Fruit fly (Drosophila melanogaster) whole organism, embryonic: ENCODE data around the gene SPR.

ENCODE experiments used
- Abd-B ChIP-seq: fragments of 200-800 bp; sonication (Bioruptor generic); optimal IDR thresholded peaks from 2 replicates; lab custom pipeline; 2018; ENCODE audit warnings: missing biosample characterization, mild to moderate bottlenecking, missing genetic modification characterization, moderate library complexity
- Atf-2 ChIP-seq: fragments of 200-800 bp; sonication (Bioruptor generic); optimal IDR thresholded peaks from 2 replicates; lab custom pipeline; 2016; ENCODE audit warnings: missing biosample characterization, missing genetic modification characterization
- CG14860 ChIP-seq: fragments of 200-800 bp; sonication (Bioruptor generic); IDR thresholded peaks from 3 replicates; pipeline ENCODE4 v1.3.6; 2022; ENCODE audit warnings: missing biosample characterization, missing genetic modification characterization; ENCODE audit not compliant: partially characterized antibody
- CG15479 ChIP-seq: fragments of 200-800 bp; sonication (Bioruptor generic); optimal IDR thresholded peaks from 3 replicates; lab custom pipeline; 2019; ENCODE audit warnings: missing biosample characterization, mild to moderate bottlenecking, missing genetic modification characterization, moderate library complexity
- CG1647 ChIP-seq: fragments of 200-800 bp; sonication (Bioruptor generic); optimal IDR thresholded peaks from 3 replicates; lab custom pipeline; 2016; ENCODE audit warnings: missing biosample characterization, missing genetic modification characterization
- CG17186 ChIP-seq: fragments of 200-800 bp; sonication (Bioruptor generic); optimal IDR thresholded peaks from 3 replicates; lab custom pipeline; 2017; ENCODE audit warnings: missing biosample characterization, missing genetic modification reagents, missing genetic modification characterization
- CG17829 ChIP-seq: fragments of 200-800 bp; optimal IDR thresholded peaks from 2 replicates; lab custom pipeline; 2019; ENCODE audit warnings: missing biosample characterization, mild to moderate bottlenecking, missing genetic modification characterization, moderate library complexity
- CG1792 ChIP-seq: fragments of 200-800 bp; sonication (Bioruptor generic); optimal IDR thresholded peaks from 2 replicates; lab custom pipeline; 2016; ENCODE audit warnings: missing biosample characterization, missing genetic modification characterization
- CG18619 ChIP-seq: fragments of 200-800 bp; sonication (Bioruptor generic); optimal IDR thresholded peaks from 3 replicates; lab custom pipeline; 2017; ENCODE audit warnings: missing biosample characterization, mild to moderate bottlenecking, missing genetic modification characterization
- CG18764 ChIP-seq: fragments of 200-800 bp; sonication (Bioruptor generic); optimal IDR thresholded peaks from 3 replicates; lab custom pipeline; 2016; ENCODE audit warnings: missing biosample characterization, missing genetic modification characterization
- CG2116 ChIP-seq: fragments of 200-800 bp; sonication (Bioruptor generic); optimal IDR thresholded peaks from 3 replicates; lab custom pipeline; 2018; ENCODE audit warnings: missing biosample characterization, mild to moderate bottlenecking, missing genetic modification characterization
- CG2120 ChIP-seq: fragments of 200-800 bp; sonication (Bioruptor generic); optimal IDR thresholded peaks from 3 replicates; lab custom pipeline; 2016; ENCODE audit warnings: missing biosample characterization, missing genetic modification characterization
- CG2129 ChIP-seq: fragments of 200-800 bp; sonication (Bioruptor generic); IDR thresholded peaks from 2 replicates; pipeline ENCODE4 v1.3.6; 2022; ENCODE audit warnings: missing biosample characterization, missing genetic modification characterization; ENCODE audit not compliant: partially characterized antibody
- CG3065 ChIP-seq: fragments of 200-800 bp; sonication (Bioruptor generic); optimal IDR thresholded peaks from 2 replicates; lab custom pipeline; 2016; ENCODE audit warnings: missing biosample characterization, missing genetic modification characterization
- CG31441 ChIP-seq: fragments of 200-800 bp; sonication (Bioruptor generic); IDR thresholded peaks from 2 replicates; pipeline ENCODE4 v1.3.6; 2022; ENCODE audit warnings: missing biosample characterization, missing genetic modification characterization
- CG6254 ChIP-seq: fragments of 200-800 bp; sonication (Bioruptor generic); optimal IDR thresholded peaks from 3 replicates; lab custom pipeline; 2017; ENCODE audit warnings: mild to moderate bottlenecking, missing biosample characterization, missing genetic modification reagents, missing genetic modification characterization
- CG7839 ChIP-seq: fragments of 200-800 bp; sonication (Bioruptor generic); optimal IDR thresholded peaks from 3 replicates; lab custom pipeline; 2018; ENCODE audit warnings: missing biosample characterization, mild to moderate bottlenecking, missing genetic modification characterization, moderate library complexity
- CHES-1-like ChIP-seq: fragments of 200-800 bp; sonication (Bioruptor generic); optimal IDR thresholded peaks from 2 replicates; lab custom pipeline; 2016; ENCODE audit warnings: missing biosample characterization, missing genetic modification characterization
- Dad ChIP-seq: fragments of 200-800 bp; sonication (Bioruptor generic); optimal IDR thresholded peaks from 3 replicates; lab custom pipeline; 2016; ENCODE audit warnings: missing biosample characterization, missing genetic modification characterization
- Drgx ChIP-seq: fragments of 200-800 bp; sonication (Bioruptor generic); IDR thresholded peaks from 2 replicates; pipeline ENCODE4 v1.3.6; 2022; ENCODE audit warnings: missing biosample characterization, missing genetic modification characterization
- Eip74EF ChIP-seq, 2 experiments: fragments of 200-800 bp in 1 of 2; fragments of >200 bp in 1 of 2; sonication (Bioruptor generic) in 1 of 2; optimal IDR thresholded peaks; 2 replicates each; lab custom pipeline; 2017 to 2019; ENCODE audit warnings: missing biosample characterization in 2 of 2, missing genetic modification characterization in 2 of 2, mild to moderate bottlenecking in 1 of 2, moderate library complexity in 1 of 2
- Ets97D ChIP-seq: fragments of 200-800 bp; sonication (Bioruptor generic); optimal IDR thresholded peaks from 3 replicates; lab custom pipeline; 2016; ENCODE audit warnings: missing biosample characterization, missing genetic modification characterization
- H15 ChIP-seq: fragments of 200-800 bp; sonication (Bioruptor generic); IDR thresholded peaks from 3 replicates; pipeline ENCODE4 v1.3.6; 2022; ENCODE audit warnings: missing biosample characterization, missing genetic modification characterization
- Hr3 ChIP-seq: fragments of 200-800 bp; sonication (Bioruptor generic); optimal IDR thresholded peaks from 3 replicates; lab custom pipeline; 2016; ENCODE audit warnings: missing biosample characterization, missing genetic modification characterization
- Lim3 ChIP-seq: fragments of 200-800 bp; sonication (Bioruptor generic); IDR thresholded peaks from 2 replicates; pipeline ENCODE4 v1.3.6; 2022; ENCODE audit warnings: missing biosample characterization, missing genetic modification characterization
- Trl ChIP-seq, 3 experiments: fragments of >200 bp in 2 of 3; fragments of 200-800 bp in 1 of 3; sonication (Bioruptor generic) in 1 of 3; optimal IDR thresholded peaks; 2 replicates in 1 of 3; 3 replicates in 2 of 3; lab custom pipeline; 2016 to 2017; ENCODE audit warnings: missing biosample characterization in 1 of 3, missing genetic modification characterization in 1 of 3
- amos ChIP-seq: fragments of 200-800 bp; sonication (Bioruptor generic); IDR thresholded peaks from 2 replicates; pipeline ENCODE4 v1.3.6; 2022; ENCODE audit warnings: missing biosample characterization, missing genetic modification characterization; ENCODE audit not compliant: partially characterized antibody
- ato ChIP-seq: fragments of 200-800 bp; sonication (Bioruptor generic); IDR thresholded peaks from 2 replicates; pipeline ENCODE4 v1.3.6; 2022; ENCODE audit warnings: missing biosample characterization, missing genetic modification characterization; ENCODE audit not compliant: partially characterized antibody
- chif ChIP-seq, 2 experiments: fragments of 200-800 bp; sonication (Bioruptor generic); optimal IDR thresholded peaks; 3 replicates each; lab custom pipeline; 2016; ENCODE audit warnings: missing biosample characterization in 2 of 2, missing genetic modification characterization in 2 of 2
- croc ChIP-seq: fragments of 200-800 bp; sonication (Bioruptor generic); conservative IDR thresholded peaks from 3 replicates; pipeline ENCODE4 v1.3.6; 2022; ENCODE audit warnings: missing biosample characterization, missing genetic modification characterization
- dan ChIP-seq: fragments of 200-800 bp; sonication (Bioruptor generic); IDR thresholded peaks from 2 replicates; pipeline ENCODE4 v1.3.6; 2022; ENCODE audit warnings: missing biosample characterization, missing genetic modification characterization
- dati ChIP-seq: fragments of 200-800 bp; sonication (Bioruptor generic); IDR thresholded peaks from 2 replicates; pipeline ENCODE4 v1.3.6; 2022; ENCODE audit warnings: missing biosample characterization, missing genetic modification characterization
- gro ChIP-seq: fragments of 200-800 bp; sonication (Bioruptor generic); optimal IDR thresholded peaks from 2 replicates; lab custom pipeline; 2016; ENCODE audit warnings: missing biosample characterization, missing genetic modification characterization
- gt ChIP-seq: fragments of 200-800 bp; sonication (Bioruptor generic); IDR thresholded peaks from 2 replicates; pipeline ENCODE4 v1.3.6; 2022; ENCODE audit warnings: missing biosample characterization, missing genetic modification characterization
- ind ChIP-seq: fragments of 200-800 bp; sonication (Bioruptor generic); optimal IDR thresholded peaks from 3 replicates; lab custom pipeline; 2016; ENCODE audit warnings: missing biosample characterization, missing genetic modification characterization
- kay ChIP-seq: fragments of 200-800 bp; sonication (Bioruptor generic); optimal IDR thresholded peaks from 2 replicates; lab custom pipeline; 2016; ENCODE audit warnings: missing biosample characterization, missing genetic modification characterization
- lab ChIP-seq: fragments of 200-800 bp; sonication (Bioruptor generic); optimal IDR thresholded peaks from 3 replicates; lab custom pipeline; 2017; ENCODE audit warnings: missing biosample characterization, missing genetic modification characterization, mild to moderate bottlenecking, moderate library complexity, missing genetic modification reagents
- lbe ChIP-seq: fragments of 200-800 bp; sonication (Bioruptor generic); optimal IDR thresholded peaks from 2 replicates; lab custom pipeline; 2016; ENCODE audit warnings: missing biosample characterization, mild to moderate bottlenecking, missing genetic modification characterization
- mld ChIP-seq: fragments of 200-800 bp; sonication (Bioruptor generic); IDR thresholded peaks from 3 replicates; pipeline ENCODE4 v1.3.6; 2022; ENCODE audit warnings: missing biosample characterization, missing genetic modification characterization; ENCODE audit not compliant: partially characterized antibody
- nerfin-2 ChIP-seq: fragments of 200-800 bp; sonication (Bioruptor generic); IDR thresholded peaks from 2 replicates; pipeline ENCODE4 v1.3.6; 2022; ENCODE audit warnings: missing biosample characterization, missing genetic modification characterization; ENCODE audit not compliant: partially characterized antibody
- pb ChIP-seq: fragments of 200-800 bp; sonication (Bioruptor generic); optimal IDR thresholded peaks from 3 replicates; lab custom pipeline; 2016; ENCODE audit warnings: missing biosample characterization, missing genetic modification characterization
- prd ChIP-seq, 3 experiments: fragments of >200 bp in 2 of 3; fragments of 200-800 bp in 1 of 3; sonication (Bioruptor generic) in 1 of 3; optimal IDR thresholded peaks in 2 of 3; IDR thresholded peaks in 1 of 3; 2 replicates in 2 of 3; 3 replicates in 1 of 3; pipeline versions ENCODE4 v1.3.6 to Lab custom; 2017 to 2022; ENCODE audit warnings: missing biosample characterization in 1 of 3, missing genetic modification characterization in 1 of 3
- schlank ChIP-seq: fragments of 200-800 bp; sonication (Bioruptor generic); optimal IDR thresholded peaks from 2 replicates; lab custom pipeline; 2018; ENCODE audit warnings: missing biosample characterization, mild to moderate bottlenecking, missing genetic modification characterization
- sens-2 ChIP-seq: fragments of 200-800 bp; sonication (Bioruptor generic); IDR thresholded peaks from 2 replicates; pipeline ENCODE4 v1.3.6; 2022; ENCODE audit warnings: missing biosample characterization, missing genetic modification characterization
- ssp ChIP-seq: fragments of 200-800 bp; sonication (Bioruptor generic); IDR thresholded peaks from 2 replicates; pipeline ENCODE4 v1.3.6; 2022; ENCODE audit warnings: missing biosample characterization, missing genetic modification characterization
- vvl ChIP-seq: fragments of 200-800 bp; sonication (Bioruptor generic); IDR thresholded peaks from 2 replicates; pipeline ENCODE4 v1.3.6; 2022; ENCODE audit warnings: missing biosample characterization, missing genetic modification characterization
- wor ChIP-seq: fragments of 200-800 bp; sonication (Bioruptor generic); IDR thresholded peaks from 2 replicates; pipeline ENCODE4 v1.3.6; 2022; ENCODE audit warnings: missing biosample characterization, missing genetic modification characterization

Gene SPR

dm6 chrX:5419045-5419901, 27.2 kb upstream of the SPR start (continued):
- TF ChIP-seq CG2129 (GFP tag; lab: Robert Waterston, UW) = no peak
- peak; percentile 75; the same call in 2 of the 3 replicates for TF ChIP-seq H15 (GFP tag; lab: Robert Waterston, UW)
- TF ChIP-seq CG7839 (tag; lab: Kevin White, UChicago) = peak; percentile 86
- peak; percentile 69 for TF ChIP-seq CHES-1-like (GFP tag; lab: Kevin White, UChicago)
- peak; percentile 39 for TF ChIP-seq CG18764 (GFP tag; lab: Kevin White, UChicago)
- peak; percentile 60; the same call in 1 of the 2 replicates for TF ChIP-seq sens-2
- no peak for TF ChIP-seq CG2116 (GFP tag; lab: Kevin White, UChicago)
- no peak for TF ChIP-seq prd (optimal IDR thresholded peaks at IDR 0.05; lab: Kevin White, UChicago)
- peak; percentile 78 for TF ChIP-seq prd (GFP tag; IDR thresholded peaks at IDR 0.05; lab: Robert Waterston, UW)
- TF ChIP-seq nerfin-2 = no peak
- peak; percentile 54 for TF ChIP-seq Dad (GFP tag; lab: Kevin White, UChicago)
- TF ChIP-seq dati (GFP tag; lab: Robert Waterston, UW) = peak; percentile 44; the same call in 1 of the 2 replicates
- peak; percentile 55 for TF ChIP-seq Atf-2 (GFP tag; lab: Kevin White, UChicago)
- TF ChIP-seq mld = no peak
- TF ChIP-seq pb (GFP tag; lab: Kevin White, UChicago) = peak; percentile 70
- peak; percentile 29 for TF ChIP-seq gro (GFP tag; lab: Kevin White, UChicago)
- TF ChIP-seq lbe (GFP tag; lab: Kevin White, UChicago) = no peak
- no peak for TF ChIP-seq gt (GFP tag; lab: Robert Waterston, UW)
- TF ChIP-seq lab (GFP tag; lab: Kevin White, UChicago) = peak; percentile 83
- TF ChIP-seq CG31441 (GFP tag; lab: Robert Waterston, UW) = peak; percentile 67
- peak; percentile 58; the same call in 1 of the 2 replicates for TF ChIP-seq wor (GFP tag; lab: Robert Waterston, UW)
- peak; percentile 73 for TF ChIP-seq Abd-B (GFP tag; lab: Kevin White, UChicago)
- TF ChIP-seq CG1647 (GFP tag; lab: Kevin White, UChicago) = peak; percentile 52
- TF ChIP-seq CG6254 (GFP tag; lab: Kevin White, UChicago) = peak; percentile 6
- TF ChIP-seq CG3065 (GFP tag; lab: Kevin White, UChicago) = no peak
- peak; percentile 31; the same call in 1 of the 2 replicates for TF ChIP-seq Lim3 (GFP tag; lab: Robert Waterston, UW)
- peak; percentile 63 for TF ChIP-seq Hr3 (GFP tag; lab: Kevin White, UChicago)
- peak; percentile 44 to 67 for TF ChIP-seq chif (GFP tag; optimal IDR thresholded peaks at IDR 0.05; lab: Kevin White, UChicago)
- TF ChIP-seq Eip74EF (GFP tag; optimal IDR thresholded peaks at IDR 0.05; lab: Kevin White, UChicago) = peak in 1 of 2 experiments; percentile 78
- peak; percentile 78 for TF ChIP-seq CG2120 (GFP tag; lab: Kevin White, UChicago)
- peak; percentile 92 for TF ChIP-seq vvl
- peak; percentile 15 for TF ChIP-seq CG17186 (GFP tag; lab: Kevin White, UChicago)
- TF ChIP-seq CG18619 (GFP tag; lab: Kevin White, UChicago) = peak; percentile 72
- TF ChIP-seq ssp (GFP tag; lab: Robert Waterston, UW) = peak; percentile 62
- TF ChIP-seq Drgx (GFP tag; lab: Robert Waterston, UW) = peak; percentile 67
- peak; percentile 74 for TF ChIP-seq ind (GFP tag; lab: Kevin White, UChicago)
- no peak for TF ChIP-seq dan (GFP tag; lab: Robert Waterston, UW)
- TF ChIP-seq CG1792 (GFP tag; lab: Kevin White, UChicago) = peak; percentile 53
- no peak for TF ChIP-seq ato (GFP tag; lab: Robert Waterston, UW)
- peak; percentile 51; the same call in 2 of the 3 replicates for TF ChIP-seq croc (GFP tag; lab: Robert Waterston, UW)
- peak; percentile 22 for TF ChIP-seq schlank
- peak; percentile 30 for TF ChIP-seq CG17829 (tag; lab: Kevin White, UChicago)
- TF ChIP-seq Trl (optimal IDR thresholded peaks at IDR 0.05; lab: Kevin White, UChicago) = peak; percentile 57 to 74
- TF ChIP-seq Trl (GFP tag; optimal IDR thresholded peaks at IDR 0.05; lab: Kevin White, UChicago) = peak; percentile 74
- TF ChIP-seq CG15479 (GFP tag; lab: Kevin White, UChicago) = no peak
- TF ChIP-seq kay (GFP tag; lab: Kevin White, UChicago) = peak; percentile 67
- no peak for TF ChIP-seq amos (GFP tag; lab: Robert Waterston, UW)
- peak; percentile 27 for TF ChIP-seq Ets97D
- no peak for TF ChIP-seq CG14860 (GFP tag; lab: Robert Waterston, UW)
